Worm (Caenorhabditis elegans): ENCODE data around the gene ppfr-4.

- TF ChIP-seq ztf-4 (tag; optimal IDR thresholded peaks at IDR 0.05) (no peak), nhr-76 (tag; optimal IDR thresholded peaks at IDR 0.05) (no peak), ceh-82 (tag; optimal IDR thresholded peaks at IDR 0.05) (no peak), pqm-1 (tag; optimal IDR thresholded peaks at IDR 0.05) (peak; percentile 69), lin-39 (tag; optimal IDR thresholded peaks at IDR 0.05) (no peak), fos-1 (tag; optimal IDR thresholded peaks at IDR 0.05) (no peak), pha-4 (tag; optimal IDR thresholded peaks at IDR 0.05) (peak; percentile 57), unc-39 (tag; optimal IDR thresholded peaks at IDR 0.05) (no peak), zag-1 (tag; optimal IDR thresholded peaks at IDR 0.05) (no peak), elt-3 (tag; optimal IDR thresholded peaks at IDR 0.05) (no peak)
Measured at ce11 chrIII:2652704-2653566, 33.2 kb downstream of the ppfr-4 start.
